Worm (Caenorhabditis elegans) whole organism, young adult: Measurements from ENCODE around the gene dos-3.

Experiments
- K12H6.12 ChIP-seq: fragments of 200-800 bp; sonication (Bioruptor generic); optimal IDR thresholded peaks from 2 replicates; lab custom pipeline; 2018; ENCODE audit warnings: mild to moderate bottlenecking, missing genetic modification characterization, missing compliant biosample characterization
- T26A5.8 ChIP-seq: sonication (generic microtip); optimal IDR thresholded peaks from 2 replicates; lab custom pipeline; 2016; ENCODE audit warnings: missing genetic modification characterization, missing compliant biosample characterization
- Y53F4B.3 ChIP-seq: fragments of 200-800 bp; sonication (Bioruptor generic); IDR thresholded peaks from 2 replicates; pipeline ENCODE4 v1.3.6; 2022; ENCODE audit warnings: missing genetic modification reagents, missing genetic modification characterization, missing compliant biosample characterization
- akir-1 ChIP-seq: fragments of 200-800 bp; sonication (Bioruptor generic); optimal IDR thresholded peaks from 2 replicates; lab custom pipeline; 2018; ENCODE audit warnings: mild to moderate bottlenecking, missing genetic modification characterization, moderate library complexity, missing compliant biosample characterization
- aptf-3 ChIP-seq: fragments of 200-800 bp; sonication (Bioruptor generic); IDR thresholded peaks from 2 replicates; pipeline ENCODE4 v1.3.6; 2022; ENCODE audit warnings: missing genetic modification characterization, missing compliant biosample characterization
- atf-7 ChIP-seq: sonication (generic microtip); optimal IDR thresholded peaks from 2 replicates; lab custom pipeline; 2017; ENCODE audit warnings: mild to moderate bottlenecking, missing genetic modification characterization, missing compliant biosample characterization
- athp-1 ChIP-seq: sonication (generic microtip); optimal IDR thresholded peaks from 2 replicates; lab custom pipeline; 2017; ENCODE audit warnings: mild to moderate bottlenecking, missing genetic modification characterization, missing compliant biosample characterization
- attf-3 ChIP-seq: fragments of 200-800 bp; sonication (Bioruptor generic); conservative IDR thresholded peaks from 2 replicates; pipeline ENCODE4 v1.3.6; 2022; ENCODE audit warnings: missing genetic modification reagents, missing genetic modification characterization, missing compliant biosample characterization
- attf-5 ChIP-seq: fragments of 200-800 bp; sonication (Bioruptor generic); optimal IDR thresholded peaks from 2 replicates; lab custom pipeline; 2018; ENCODE audit warnings: mild to moderate bottlenecking, missing genetic modification characterization, missing compliant biosample characterization
- bed-1 ChIP-seq: fragments of 200-800 bp; sonication (Bioruptor generic); IDR thresholded peaks from 2 replicates; pipeline ENCODE4 v1.3.6; 2022; ENCODE audit warnings: missing genetic modification reagents, missing genetic modification characterization, missing compliant biosample characterization
- bed-2 ChIP-seq: fragments of 200-800 bp; sonication (Bioruptor generic); IDR thresholded peaks from 2 replicates; pipeline ENCODE4 v1.3.6; 2022; ENCODE audit warnings: missing genetic modification reagents, missing genetic modification characterization, missing compliant biosample characterization
- ccch-3 ChIP-seq: fragments of 200-800 bp; sonication (Bioruptor generic); optimal IDR thresholded peaks from 2 replicates; lab custom pipeline; 2018; ENCODE audit warnings: mild to moderate bottlenecking, missing genetic modification characterization, missing compliant biosample characterization
- ceh-100 ChIP-seq: fragments of 200-800 bp; sonication (Bioruptor generic); IDR thresholded peaks from 2 replicates; pipeline ENCODE4 v1.3.6; 2022; ENCODE audit warnings: missing genetic modification reagents, missing genetic modification characterization, missing compliant biosample characterization
- ceh-58 ChIP-seq: fragments of 200-800 bp; sonication (Bioruptor generic); IDR thresholded peaks from 2 replicates; pipeline ENCODE4 v1.3.6; 2022; ENCODE audit warnings: missing genetic modification characterization, missing compliant biosample characterization
- ceh-91 ChIP-seq: fragments of 200-800 bp; sonication (Bioruptor generic); IDR thresholded peaks from 2 replicates; pipeline ENCODE4 v1.3.6; 2022; ENCODE audit warnings: missing genetic modification reagents, missing genetic modification characterization, missing compliant biosample characterization
- ets-4 ChIP-seq: fragments of 200-800 bp; sonication (Bioruptor generic); optimal IDR thresholded peaks from 2 replicates; lab custom pipeline; 2018; ENCODE audit warnings: mild to moderate bottlenecking, missing genetic modification characterization, missing compliant biosample characterization
- hmg-1.2 ChIP-seq: fragments of 200-800 bp; sonication (Bioruptor generic); IDR thresholded peaks from 2 replicates; pipeline ENCODE4 v1.3.6; 2022; ENCODE audit warnings: missing genetic modification reagents, missing genetic modification characterization, missing compliant biosample characterization
- lag-1 ChIP-seq: fragments of 200-800 bp; sonication (Bioruptor generic); IDR thresholded peaks from 2 replicates; pipeline ENCODE4 v1.3.6; 2022; ENCODE audit warnings: missing genetic modification reagents, missing genetic modification characterization, missing compliant biosample characterization
- let-526 ChIP-seq: fragments of 200-800 bp; sonication (Bioruptor generic); IDR thresholded peaks from 2 replicates; pipeline ENCODE4 v1.3.6; 2022; ENCODE audit warnings: missing genetic modification reagents, missing genetic modification characterization, missing compliant biosample characterization
- let-607 ChIP-seq, 2 experiments: fragments of 200-800 bp in 1 of 2; sonication (Bioruptor generic) in 1 of 2; sonication (generic microtip) in 1 of 2; optimal IDR thresholded peaks; 2 replicates each; lab custom pipeline; 2016 to 2018; ENCODE audit warnings: mild to moderate bottlenecking in 2 of 2, missing compliant biosample characterization in 2 of 2, missing genetic modification characterization in 2 of 2, moderate library complexity in 2 of 2, missing genotype in 1 of 2
- lin-26 ChIP-seq: fragments of 200-800 bp; sonication (Bioruptor generic); IDR thresholded peaks from 2 replicates; pipeline ENCODE4 v1.3.6; 2022; ENCODE audit warnings: missing genetic modification reagents, missing genetic modification characterization, missing compliant biosample characterization
- lin-35 ChIP-seq, 3 experiments: fragments of 150-350 bp in 2 of 3; sonication (generic microtip) in 1 of 3; optimal IDR thresholded peaks; 2 replicates each; lab custom pipeline; 2014 to 2018; ENCODE audit warnings: missing biosample characterization in 3 of 3, missing genetic modification characterization in 3 of 3, missing genetic modification reagents in 3 of 3
- lin-54 ChIP-seq: fragments of 200-800 bp; sonication (Bioruptor generic); optimal IDR thresholded peaks from 2 replicates; lab custom pipeline; 2018; ENCODE audit warnings: mild to moderate bottlenecking, missing genetic modification characterization, missing compliant biosample characterization
- madf-10 ChIP-seq: sonication (generic microtip); optimal IDR thresholded peaks from 2 replicates; lab custom pipeline; 2016; ENCODE audit warnings: mild to moderate bottlenecking, missing genetic modification characterization, missing compliant biosample characterization
- madf-8 ChIP-seq: fragments of 200-800 bp; sonication (Bioruptor generic); conservative IDR thresholded peaks from 2 replicates; pipeline ENCODE4 v1.3.6; 2022; ENCODE audit warnings: missing genetic modification reagents, missing genetic modification characterization, missing compliant biosample characterization
- mcd-1 ChIP-seq: fragments of 200-800 bp; sonication (Bioruptor generic); IDR thresholded peaks from 2 replicates; pipeline ENCODE4 v1.3.6; 2022; ENCODE audit warnings: missing genetic modification reagents, missing genetic modification characterization, missing compliant biosample characterization
- mes-4 ChIP-seq: sonication (generic microtip); optimal IDR thresholded peaks from 2 replicates; lab custom pipeline; 2016; ENCODE audit warnings: missing genotype, missing genetic modification characterization, missing compliant biosample characterization
- nfyb-1 ChIP-seq: fragments of 200-800 bp; sonication (Bioruptor generic); IDR thresholded peaks from 2 replicates; pipeline ENCODE4 v1.3.6; 2022; ENCODE audit warnings: missing genetic modification reagents, missing genetic modification characterization, missing compliant biosample characterization
- pbrm-1 ChIP-seq: fragments of 200-800 bp; sonication (Bioruptor generic); IDR thresholded peaks from 2 replicates; pipeline ENCODE4 v1.3.6; 2022; ENCODE audit warnings: missing genetic modification reagents, missing genetic modification characterization, missing compliant biosample characterization
- rcor-1 ChIP-seq: fragments of 200-800 bp; sonication (Bioruptor generic); IDR thresholded peaks from 2 replicates; pipeline ENCODE4 v1.3.6; 2022; ENCODE audit warnings: missing genetic modification reagents, missing genetic modification characterization, missing compliant biosample characterization
- unc-130 ChIP-seq: sonication (generic microtip); optimal IDR thresholded peaks from 2 replicates; lab custom pipeline; 2016; ENCODE audit warnings: missing genetic modification reagents, missing genetic modification characterization, missing compliant biosample characterization
- xnd-1 ChIP-seq: sonication (generic microtip); optimal IDR thresholded peaks from 2 replicates; lab custom pipeline; 2016; ENCODE audit warnings: missing genotype, missing genetic modification reagents, missing genetic modification characterization, missing compliant biosample characterization
- ztf-25 ChIP-seq: fragments of 200-800 bp; sonication (Bioruptor generic); IDR thresholded peaks from 2 replicates; pipeline ENCODE4 v1.3.6; 2022; ENCODE audit warnings: missing genetic modification reagents, missing genetic modification characterization, missing compliant biosample characterization
- ztf-28 ChIP-seq: fragments of 200-800 bp; sonication (Bioruptor generic); IDR thresholded peaks from 2 replicates; pipeline ENCODE4 v1.3.6; 2022; ENCODE audit warnings: missing genetic modification reagents, missing genetic modification characterization, missing compliant biosample characterization
- ztf-6 ChIP-seq: fragments of 200-800 bp; sonication (Bioruptor generic); IDR thresholded peaks from 2 replicates; pipeline ENCODE4 v1.3.6; 2022; ENCODE audit warnings: missing genetic modification reagents, missing genetic modification characterization, missing compliant biosample characterization

The dos-3 gene

DNA sequence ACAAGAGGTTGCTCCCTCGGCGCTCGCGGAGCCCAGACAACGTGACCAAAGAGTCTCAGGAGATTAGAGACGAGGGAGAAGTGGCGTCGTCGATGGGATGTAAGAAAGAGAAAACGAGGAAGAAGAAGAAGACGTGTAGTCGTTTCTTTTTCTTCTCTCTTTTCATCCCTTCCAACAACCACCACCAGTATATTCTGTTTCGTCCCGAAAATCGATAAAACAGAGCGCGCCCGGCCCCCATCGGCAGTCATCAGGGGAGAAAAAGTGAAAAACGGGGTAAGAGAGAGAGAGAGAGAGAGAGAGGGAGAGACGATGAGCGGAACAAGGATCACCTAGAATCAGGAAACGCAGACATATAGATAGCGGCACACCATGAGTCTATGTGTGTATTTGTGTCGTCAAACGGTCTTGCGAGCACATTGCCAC is 48.5 kb upstream of the dos-3 start (continued):
- TF ChIP-seq lin-54 (GFP tag; lab: Kevin White, UChicago) (peak; percentile 18), ceh-58 (GFP tag; lab: Robert Waterston, UW) (no peak), madf-10 (tag; lab: Kevin White, UChicago) (no peak), attf-3 (GFP tag; lab: Robert Waterston, UW) (0 out of 2 replicates have a peak, but pooled peaks have one; percentile 26), nfyb-1 (GFP tag; lab: Robert Waterston, UW) (0 out of 2 replicates have a peak, but pooled peaks have one; percentile 53), lin-35 (GFP tag; optimal IDR thresholded peaks at IDR 0.05; lab: Kevin White, UChicago) (peak in 1 of 3 experiments; percentile 41), mcd-1 (GFP tag; lab: Robert Waterston, UW) (peak; percentile 71), lin-26 (GFP tag; lab: Robert Waterston, UW) (peak; percentile 74; the same call in 1 of the 2 replicates), attf-5 (GFP tag; lab: Kevin White, UChicago) (peak; percentile 83), ceh-100 (GFP tag; lab: Robert Waterston, UW) (no peak), madf-8 (GFP tag; lab: Robert Waterston, UW) (no peak), pbrm-1 (GFP tag; lab: Robert Waterston, UW) (peak; percentile 41; the same call in 1 of the 2 replicates), hmg-1.2 (GFP tag; lab: Robert Waterston, UW) (peak; percentile 88)

DNA sequence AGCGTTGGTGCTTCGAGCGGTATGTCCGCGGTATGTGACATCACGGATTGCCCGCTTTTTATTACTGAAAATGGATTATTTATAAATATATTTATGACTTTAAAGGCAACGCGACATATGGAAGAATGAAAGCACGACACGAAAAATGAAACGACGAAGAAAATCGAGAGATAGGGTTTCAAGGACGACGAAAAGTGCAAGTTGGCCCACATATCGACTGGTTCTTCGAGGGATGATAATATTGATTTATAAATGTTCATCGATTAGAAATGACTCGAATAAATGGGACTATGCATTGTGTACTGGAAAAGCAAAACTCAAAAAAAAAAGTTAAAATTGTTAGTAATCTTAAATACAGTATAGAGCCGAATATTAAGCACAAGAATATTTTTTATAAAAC is 47.3 kb upstream of the dos-3 start, which contains the start of gene zer-1:
Gene zer-1 (minus strand): TSS at position 68 of the 400 bp plus-strand sequence.
- TF ChIP-seq let-607 (tag; optimal IDR thresholded peaks at IDR 0.05; lab: Kevin White, UChicago) (no peak), T26A5.8 (tag; lab: Kevin White, UChicago) (no peak), ztf-28 (no peak), ztf-6 (no peak), ccch-3 (GFP tag; lab: Kevin White, UChicago) (no peak), madf-8 (GFP tag; lab: Robert Waterston, UW) (no peak), rcor-1 (GFP tag; lab: Robert Waterston, UW) (no peak), unc-130 (GFP tag; lab: Kevin White, UChicago) (no peak), xnd-1 (tag; lab: Kevin White, UChicago) (no peak)

ce11 chrIII:883595-883994 is 44.2 kb upstream of the dos-3 start:
- TF ChIP-seq mcd-1 (GFP tag; lab: Robert Waterston, UW) (no peak), akir-1 (GFP tag; lab: Kevin White, UChicago) (no peak), ceh-91 (GFP tag; lab: Robert Waterston, UW) (no peak), K12H6.12 (no peak), ztf-6 (no peak), bed-2 (GFP tag; lab: Robert Waterston, UW) (no peak), mes-4 (tag; lab: Kevin White, UChicago) (no peak), aptf-3 (GFP tag; lab: Robert Waterston, UW) (no peak), T26A5.8 (tag; lab: Kevin White, UChicago) (no peak), bed-1 (GFP tag; lab: Robert Waterston, UW) (no peak), Y53F4B.3 (GFP tag; lab: Robert Waterston, UW) (no peak), athp-1 (tag; lab: Kevin White, UChicago) (no peak), ztf-25 (GFP tag; lab: Robert Waterston, UW) (no peak), ets-4 (GFP tag; lab: Kevin White, UChicago) (no peak), lag-1 (GFP tag; lab: Robert Waterston, UW) (no peak), atf-7 (tag; lab: Kevin White, UChicago) (no peak), let-526 (no peak)
